Worm (Caenorhabditis elegans): ENCODE measurements around the gene col-109.
"Not testable (repeated sequence)": the region's sequence is repeated elsewhere in the genome, so short reads cannot be mapped to it uniquely, and the experiment has no call there.

col-109 gene

DNA sequence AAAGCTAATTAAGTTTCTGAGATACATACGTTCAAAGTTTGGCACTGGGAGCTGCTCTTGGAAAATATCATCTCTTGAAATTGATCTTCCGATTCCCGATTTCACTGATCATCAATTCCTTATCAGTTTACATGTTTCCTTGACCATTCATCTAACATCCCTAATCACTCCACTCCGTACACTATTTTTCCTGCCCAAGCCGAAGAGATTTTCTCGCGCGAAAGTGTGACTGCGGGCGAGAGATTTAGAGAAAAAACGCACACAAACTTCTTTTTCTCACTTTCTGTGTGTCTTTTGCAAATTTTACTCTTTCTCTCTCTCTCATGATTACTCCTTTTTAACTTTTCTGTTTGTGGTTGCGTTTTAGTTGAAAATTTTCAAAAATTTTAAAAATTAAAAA lies 17.1 kb upstream of the col-109 start (continued):
- TF ChIP-seq pat-9 (tag; optimal IDR thresholded peaks at IDR 0.05) (no peak), sox-2 (GFP tag; IDR thresholded peaks at IDR 0.05) (no peak), ceh-24 (tag; optimal IDR thresholded peaks at IDR 0.05) (no peak), ets-4 (tag; optimal IDR thresholded peaks at IDR 0.05) (no peak), pag-3 (tag; optimal IDR thresholded peaks at IDR 0.05; ENCODE audit: borderline replicate concordance) (no peak), ama-1 (optimal IDR thresholded peaks at IDR 0.05) (no peak), hlh-8 (tag; optimal IDR thresholded peaks at IDR 0.05) (no peak), fax-1 (tag; optimal IDR thresholded peaks at IDR 0.05) (no peak), C08G9.2 (tag; optimal IDR thresholded peaks at IDR 0.05) (no peak), nfya-1 (tag; optimal IDR thresholded peaks at IDR 0.05) (peak; percentile 25)

DNA sequence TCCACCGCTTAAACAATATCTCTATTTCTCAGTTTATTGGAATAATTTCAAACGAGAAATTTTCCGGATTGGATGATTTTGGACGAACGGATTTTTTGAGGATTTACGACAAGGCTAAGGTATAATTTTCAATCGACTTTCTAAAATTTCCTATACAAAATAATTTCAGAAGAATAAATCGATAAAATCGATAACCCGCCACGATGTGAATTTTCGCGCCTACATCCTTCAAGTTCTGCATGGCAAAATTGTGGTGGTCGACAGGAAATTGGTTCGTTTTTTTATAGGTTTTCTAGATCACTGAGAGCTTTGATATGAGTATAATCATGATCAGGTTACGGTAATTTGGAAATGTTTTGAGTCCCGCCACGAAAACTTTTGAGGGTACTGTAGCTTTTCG lies 14.9 kb upstream of the col-109 start:
- no peak for TF ChIP-seq ceh-30 (tag; optimal IDR thresholded peaks at IDR 0.05)

DNA sequence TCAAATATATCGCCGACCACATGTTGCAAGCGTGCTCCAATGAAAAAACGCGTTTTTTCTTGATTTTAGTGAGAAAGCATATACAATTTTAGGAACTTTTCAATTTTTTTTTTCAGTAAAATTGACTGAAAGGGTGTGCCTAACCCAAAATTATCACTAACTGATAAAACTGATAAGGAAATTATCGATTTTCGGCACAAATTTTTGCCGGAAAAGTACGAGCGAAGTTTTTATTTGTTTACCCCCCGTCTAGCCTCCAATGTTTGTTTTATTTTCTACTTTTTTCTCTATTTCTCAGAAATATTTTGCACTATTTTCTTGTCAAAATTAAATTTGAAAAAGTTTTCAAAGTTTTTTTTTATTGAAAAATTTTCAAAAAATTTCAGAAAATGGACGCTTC lies 14.2 kb upstream of the col-109 start, which contains the start of gene ccm-2:
Gene ccm-2, plus strand, starts transcription at position 387 of the 400 bp plus-strand sequence.
- TF ChIP-seq pag-3 (tag; optimal IDR thresholded peaks at IDR 0.05; ENCODE audit: borderline replicate concordance): no peak
- TF ChIP-seq elt-2 (tag; optimal IDR thresholded peaks at IDR 0.05): peak; percentile 35
- TF ChIP-seq fkh-10 (GFP tag; optimal IDR thresholded peaks at IDR 0.05): no peak
- TF ChIP-seq unc-86 (tag; optimal IDR thresholded peaks at IDR 0.05): no peak
- no peak for TF ChIP-seq ceh-18 (tag; optimal IDR thresholded peaks at IDR 0.05)
- no peak for TF ChIP-seq madf-2 (tag; optimal IDR thresholded peaks at IDR 0.05)
- no peak for TF ChIP-seq T23F11.4 (GFP tag; optimal IDR thresholded peaks at IDR 0.05)

DNA sequence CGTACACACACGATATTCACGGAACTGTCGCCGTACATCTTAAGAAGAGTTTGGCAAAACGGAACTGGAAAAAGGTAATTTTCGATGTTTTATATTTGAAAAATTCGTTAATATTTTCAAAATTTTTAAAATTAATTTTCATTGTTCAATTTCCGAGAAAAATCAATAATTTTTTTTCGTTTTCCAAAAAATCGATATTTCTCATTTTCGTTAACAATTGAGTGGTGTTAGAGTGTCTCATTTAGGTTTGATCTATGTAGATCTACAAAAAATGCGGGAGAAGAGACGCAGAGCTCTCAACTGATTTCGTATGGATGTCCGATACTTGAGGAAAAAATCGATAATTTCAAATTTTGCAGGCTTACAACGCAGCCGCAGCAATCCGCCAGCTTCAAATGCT lies 13.1 kb upstream of the col-109 start:
- no peak for TF ChIP-seq F13H6.1 (tag; optimal IDR thresholded peaks at IDR 0.05)
- no peak for TF ChIP-seq pax-1 (tag; optimal IDR thresholded peaks at IDR 0.05)
- TF ChIP-seq unc-55 (GFP tag; optimal IDR thresholded peaks at IDR 0.05): no peak

DNA sequence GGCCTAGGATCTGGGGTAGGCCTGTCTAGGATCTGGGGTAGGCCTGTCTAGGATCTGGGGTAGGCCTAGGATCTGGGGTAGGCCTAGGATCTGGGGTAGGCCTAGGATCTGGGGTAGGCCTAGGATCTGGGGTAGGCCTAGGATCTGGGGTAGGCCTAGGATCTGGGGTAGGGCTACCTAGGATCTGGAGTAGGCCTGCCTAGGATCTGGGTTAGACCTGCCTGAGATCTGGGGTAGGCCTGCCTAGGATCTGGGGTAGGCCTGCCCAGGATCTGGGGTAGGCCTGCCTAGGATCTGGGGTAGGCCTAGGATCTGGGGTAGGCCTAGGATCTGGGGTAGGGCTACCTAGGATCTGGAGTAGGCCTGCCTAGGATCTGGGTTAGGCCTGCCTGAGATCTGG lies 11.1 kb upstream of the col-109 start:
- TF ChIP-seq unc-3 (GFP tag; conservative IDR thresholded peaks at IDR 0.05) (peak; percentile 89), ceh-45 (GFP tag; IDR thresholded peaks at IDR 0.05) (peak; percentile 92), sox-2 (GFP tag; IDR thresholded peaks at IDR 0.05) (peak; percentile 78)
- TF ChIP-seq unc-3 (tag; optimal IDR thresholded peaks at IDR 0.05): not testable (repeated sequence)

DNA sequence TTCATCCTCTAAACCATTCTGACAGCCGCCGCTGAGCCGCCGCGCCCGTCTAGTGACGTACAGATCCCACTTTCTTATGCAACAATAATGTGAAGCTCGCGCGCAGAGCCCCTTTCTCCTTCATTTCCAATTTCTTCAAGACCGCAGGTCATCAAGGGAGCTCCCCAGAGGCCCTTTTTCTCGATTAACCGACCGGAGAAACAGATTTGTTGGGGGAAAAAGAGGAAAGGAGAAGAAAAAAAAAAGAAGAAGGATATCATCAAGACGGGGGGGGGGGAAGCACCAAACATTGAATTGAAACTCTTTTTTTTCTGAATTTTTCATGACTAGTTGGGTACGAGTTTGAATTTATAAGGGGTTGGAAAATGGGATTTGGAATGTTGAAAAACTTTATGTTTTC lies 7.3 kb upstream of the col-109 start:
- no peak for TF ChIP-seq Y22D7AL.16 (tag; optimal IDR thresholded peaks at IDR 0.05)
- TF ChIP-seq npax-4 (tag; optimal IDR thresholded peaks at IDR 0.05): no peak
- TF ChIP-seq pag-3 (tag; optimal IDR thresholded peaks at IDR 0.05; ENCODE audit: borderline replicate concordance): no peak

DNA sequence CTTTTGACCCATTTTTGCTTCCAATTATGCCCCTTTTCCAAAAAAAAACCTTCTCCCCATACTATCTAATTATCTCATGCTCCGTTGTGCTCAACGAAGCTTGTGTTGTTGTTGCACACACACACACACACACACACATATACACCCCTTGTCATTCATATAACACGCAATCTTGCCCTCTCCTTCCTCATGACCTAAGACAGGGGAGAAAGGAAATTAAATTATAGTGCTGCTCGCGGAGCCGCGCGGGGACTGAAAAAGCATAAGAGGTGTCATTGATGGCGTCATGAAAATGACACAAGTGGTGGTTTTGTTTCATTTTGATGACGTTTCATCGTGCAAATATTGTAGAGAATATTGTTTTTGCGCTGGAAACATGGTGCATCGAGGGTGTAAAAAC lies 6.7 kb upstream of the col-109 start:
- TF ChIP-seq ceh-31 (tag; optimal IDR thresholded peaks at IDR 0.05): peak; percentile 4
- TF ChIP-seq hlh-6 (tag; optimal IDR thresholded peaks at IDR 0.05): no peak
- peak; percentile 95 for TF ChIP-seq unc-42 (tag; optimal IDR thresholded peaks at IDR 0.05)
- TF ChIP-seq ceh-14 (tag; optimal IDR thresholded peaks at IDR 0.05): peak; percentile 29
- TF ChIP-seq ama-1 (optimal IDR thresholded peaks at IDR 0.05): no peak
- peak; percentile 6 for TF ChIP-seq ref-2 (tag; optimal IDR thresholded peaks at IDR 0.05)

DNA sequence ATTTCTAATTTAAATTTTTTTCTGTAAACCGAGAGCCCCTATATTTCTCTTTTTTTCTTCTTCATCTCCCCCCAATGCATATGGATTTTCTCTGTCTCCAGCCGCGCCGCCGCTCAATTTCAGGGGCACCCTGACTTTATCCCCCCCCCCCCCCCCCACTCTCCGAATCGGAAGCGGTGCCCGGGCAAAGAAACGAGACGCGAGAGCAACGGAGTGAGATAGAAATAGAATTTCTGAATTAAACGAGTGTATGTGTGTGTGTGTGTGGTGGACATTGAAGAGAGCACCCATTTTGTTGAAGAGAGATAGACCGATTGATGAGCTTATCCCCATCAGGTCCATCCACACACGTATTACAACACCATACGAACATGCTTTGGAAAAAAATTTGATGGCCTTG lies 5.7 kb upstream of the col-109 start:
- TF ChIP-seq ceh-18 (tag; optimal IDR thresholded peaks at IDR 0.05) (no peak), odd-2 (tag; optimal IDR thresholded peaks at IDR 0.05) (no peak), unc-42 (tag; optimal IDR thresholded peaks at IDR 0.05) (peak; percentile 46)

All from whole organism, late embryonic.